Fruit fly (Drosophila melanogaster) Kc167 (cell line): ENCODE measurements around the gene Fibp.

Experiments
- Myc ChIP-seq: fragments of >200 bp; optimal IDR thresholded peaks from 2 replicates; lab custom pipeline; 2017; ENCODE audit warnings: missing external identifiers
- Sin3A ChIP-seq: fragments of >200 bp; optimal IDR thresholded peaks from 2 replicates; lab custom pipeline; 2018; ENCODE audit warnings: missing external identifiers
- h ChIP-seq: fragments of >200 bp; optimal IDR thresholded peaks from 3 replicates; lab custom pipeline; 2018; ENCODE audit warnings: missing external identifiers
- insv ChIP-seq: fragments of >200 bp; optimal IDR thresholded peaks from 3 replicates; lab custom pipeline; 2018; ENCODE audit warnings: missing external identifiers
- psq ChIP-seq: fragments of >200 bp; optimal IDR thresholded peaks from 2 replicates; lab custom pipeline; 2017; ENCODE audit warnings: missing external identifiers
- ttk ChIP-seq: sonication (Bioruptor generic); optimal IDR thresholded peaks from 2 replicates; lab custom pipeline; 2017; ENCODE audit warnings: missing external identifiers

Gene Fibp

DNA sequence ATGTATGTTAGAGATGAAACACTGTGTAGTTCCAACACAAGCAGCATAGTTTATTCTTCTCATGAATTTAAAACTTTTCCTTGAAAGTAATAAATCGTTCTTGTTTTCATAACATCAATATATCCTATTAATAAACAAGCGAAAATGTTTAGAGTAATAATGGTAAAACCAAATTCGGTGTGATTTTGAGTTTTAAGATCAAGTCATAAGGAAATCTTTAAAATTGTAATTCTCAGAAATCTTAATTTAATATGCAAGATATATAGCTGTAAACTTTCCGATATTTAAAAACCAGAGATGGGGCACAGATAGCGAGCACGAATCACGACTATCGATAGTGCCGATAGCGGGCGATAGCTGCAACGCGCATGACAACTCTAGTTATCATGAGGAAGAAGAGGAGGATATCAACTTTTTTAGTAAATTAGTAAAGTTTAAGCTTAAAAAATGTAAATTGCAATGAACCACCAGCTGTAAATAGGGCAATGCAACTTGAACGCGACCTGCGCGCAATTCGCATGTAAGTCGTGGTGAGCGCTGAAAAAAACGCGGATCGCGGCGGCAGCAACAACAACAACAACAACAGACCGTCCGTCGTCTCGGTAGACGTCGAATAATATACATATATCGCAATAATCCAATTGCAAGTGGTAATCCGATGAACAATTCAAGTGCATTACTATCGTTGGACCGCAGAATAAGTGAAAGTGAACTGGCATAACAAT, at the start of gene Fibp, which contains the start of gene Deaf1:
TSS of gene Fibp (minus strand) at position 161 of the 725 bp plus-strand sequence.
TSS of gene Deaf1 (plus strand) at position 368 of the 725 bp plus-strand sequence.
- TF ChIP-seq Myc (lab: Kevin White, UChicago) (no peak), insv (lab: Kevin White, UChicago) (no peak), h (lab: Kevin White, UChicago) (no peak), Sin3A (lab: Kevin White, UChicago) (no peak), psq (no peak), ttk (lab: Kevin White, UChicago) (no peak)

DNA sequence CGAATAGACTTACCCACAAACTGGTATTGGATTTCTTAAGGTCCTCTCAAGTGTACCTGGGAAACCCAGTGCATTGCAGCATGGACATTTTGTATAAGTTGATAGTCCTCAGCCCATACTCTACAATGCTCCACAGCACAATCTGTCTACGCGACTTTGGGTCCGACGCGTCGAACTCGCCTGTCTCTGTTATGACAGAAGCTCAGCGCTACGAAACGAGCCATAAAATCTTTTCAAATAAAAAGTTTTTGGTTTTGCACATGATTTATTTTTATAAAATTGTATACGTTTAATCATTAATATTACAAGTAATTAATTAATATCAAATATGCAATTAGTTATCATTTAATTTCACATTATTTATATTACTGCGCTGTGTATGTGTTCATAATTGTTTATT, 49.5 kb upstream of the Fibp start:
- TF ChIP-seq insv (lab: Kevin White, UChicago), result no peak
- TF ChIP-seq h (lab: Kevin White, UChicago), result no peak
- no peak for TF ChIP-seq ttk (lab: Kevin White, UChicago)

DNA sequence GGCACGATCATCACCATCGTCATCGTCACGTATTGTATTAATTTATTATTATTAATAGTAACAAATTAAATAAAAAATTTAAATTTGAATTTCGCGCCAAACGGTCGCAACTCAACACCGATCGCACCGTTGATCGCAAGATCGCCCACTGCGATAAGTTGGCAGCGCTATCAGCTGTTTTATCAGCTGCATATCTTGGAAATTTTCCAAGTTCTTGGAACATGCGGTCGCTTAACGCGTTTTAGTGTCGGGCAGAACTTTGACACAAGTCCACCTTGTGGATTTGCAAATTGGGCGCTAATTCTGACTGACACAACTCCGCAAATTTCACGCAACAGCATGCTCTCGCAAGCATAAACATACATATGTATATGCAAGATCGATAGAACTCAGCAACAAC, 43.4 kb upstream of the Fibp start:
- TF ChIP-seq Sin3A (lab: Kevin White, UChicago), result no peak
- TF ChIP-seq insv (lab: Kevin White, UChicago), result no peak
- TF ChIP-seq h (lab: Kevin White, UChicago), result no peak
- TF ChIP-seq psq, result no peak
- TF ChIP-seq ttk (lab: Kevin White, UChicago), result no peak

DNA sequence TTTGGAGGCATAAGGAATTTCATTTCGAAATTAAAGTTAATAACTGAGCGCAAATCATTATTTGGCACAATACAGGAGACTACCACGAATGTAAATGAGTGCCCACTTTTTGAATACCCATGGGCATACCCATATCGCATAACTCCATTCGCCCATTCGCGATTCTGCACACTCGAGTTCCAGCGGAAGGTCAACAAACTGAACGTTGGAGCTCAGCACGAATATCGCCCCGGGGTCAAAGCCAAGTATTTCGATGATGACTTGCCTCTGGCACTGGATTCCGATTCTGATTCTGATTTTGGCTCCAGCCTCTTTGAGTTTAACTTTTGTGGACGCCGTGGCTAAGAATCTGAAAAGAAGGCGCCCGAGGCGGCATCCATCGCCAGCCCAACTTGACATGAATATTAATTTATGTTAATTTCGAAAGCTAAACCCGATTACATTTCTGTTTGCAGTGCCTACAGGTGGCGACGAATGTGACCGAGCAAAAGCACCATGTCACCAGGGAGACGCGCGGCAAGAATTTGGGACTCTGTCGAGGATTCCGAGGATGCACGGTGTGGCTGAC, 40.2 kb upstream of the Fibp start:
- TF ChIP-seq insv (lab: Kevin White, UChicago) (no peak), Myc (lab: Kevin White, UChicago) (no peak), ttk (lab: Kevin White, UChicago) (no peak), Sin3A (lab: Kevin White, UChicago) (no peak), psq (no peak), h (lab: Kevin White, UChicago) (no peak)

DNA sequence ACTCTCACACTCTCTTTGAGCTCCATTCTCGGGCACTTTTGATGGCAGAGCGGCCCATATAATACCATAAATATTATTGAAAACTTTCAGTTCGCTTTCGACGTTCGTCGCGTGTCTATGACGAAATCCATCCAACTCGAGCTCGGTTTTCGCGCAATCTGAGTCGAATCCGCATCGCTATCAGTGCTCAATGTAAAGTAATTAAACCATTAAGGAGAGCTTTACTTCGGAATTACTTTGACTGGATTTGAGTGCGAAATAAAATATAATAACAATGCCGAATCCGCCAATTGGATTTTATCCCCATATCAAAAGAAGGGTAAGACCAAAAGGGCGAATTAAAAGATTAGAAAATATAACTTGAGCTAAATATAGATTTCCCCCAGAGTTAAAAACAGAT, 30.3 kb upstream of the Fibp start:
- TF ChIP-seq Sin3A (lab: Kevin White, UChicago) (no peak), ttk (lab: Kevin White, UChicago) (no peak), insv (lab: Kevin White, UChicago) (no peak), Myc (lab: Kevin White, UChicago) (no peak), h (lab: Kevin White, UChicago) (no peak), psq (no peak)

DNA sequence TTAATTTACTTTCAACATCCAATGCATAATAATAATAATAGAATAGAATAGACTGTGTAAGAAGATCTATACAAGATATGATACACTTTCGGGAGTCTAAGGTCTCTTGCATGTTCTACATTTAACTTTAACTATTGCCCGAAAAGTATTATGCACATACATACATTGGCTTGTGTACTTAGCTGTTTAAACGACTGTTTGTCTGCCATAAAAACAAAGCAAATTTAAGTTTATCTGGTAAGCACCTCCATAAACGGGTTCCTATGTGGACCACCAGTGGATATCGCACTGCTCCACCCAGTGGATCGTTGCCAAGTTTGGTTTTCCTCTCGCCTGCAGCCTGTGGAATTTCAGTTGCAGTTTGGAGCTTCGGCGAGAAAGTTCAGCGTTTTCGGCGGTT, 29.2 kb upstream of the Fibp start:
- TF ChIP-seq ttk (lab: Kevin White, UChicago), result no peak

DNA sequence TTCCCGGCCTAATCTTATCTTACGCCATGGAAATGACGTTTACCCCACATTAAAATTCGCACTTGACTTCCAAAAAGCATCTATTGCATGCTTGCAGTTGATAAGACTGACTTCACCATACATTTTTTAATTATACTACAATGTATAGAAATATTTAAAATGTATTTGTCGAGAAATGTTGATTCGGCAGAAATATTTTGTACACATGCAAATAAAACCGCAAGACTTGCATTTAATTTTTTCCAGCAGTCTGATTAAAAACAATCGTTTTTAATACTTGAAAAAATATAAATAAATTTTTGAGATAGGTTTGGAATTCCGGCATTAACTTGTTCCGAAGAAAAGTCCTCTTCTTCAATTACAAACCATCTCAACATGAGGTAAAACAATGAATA, 28.1 kb upstream of the Fibp start:
- no peak for TF ChIP-seq insv (lab: Kevin White, UChicago)
- no peak for TF ChIP-seq ttk (lab: Kevin White, UChicago)
- TF ChIP-seq h (lab: Kevin White, UChicago), result no peak
- TF ChIP-seq Sin3A (lab: Kevin White, UChicago), result no peak
- no peak for TF ChIP-seq psq
- no peak for TF ChIP-seq Myc (lab: Kevin White, UChicago)

DNA sequence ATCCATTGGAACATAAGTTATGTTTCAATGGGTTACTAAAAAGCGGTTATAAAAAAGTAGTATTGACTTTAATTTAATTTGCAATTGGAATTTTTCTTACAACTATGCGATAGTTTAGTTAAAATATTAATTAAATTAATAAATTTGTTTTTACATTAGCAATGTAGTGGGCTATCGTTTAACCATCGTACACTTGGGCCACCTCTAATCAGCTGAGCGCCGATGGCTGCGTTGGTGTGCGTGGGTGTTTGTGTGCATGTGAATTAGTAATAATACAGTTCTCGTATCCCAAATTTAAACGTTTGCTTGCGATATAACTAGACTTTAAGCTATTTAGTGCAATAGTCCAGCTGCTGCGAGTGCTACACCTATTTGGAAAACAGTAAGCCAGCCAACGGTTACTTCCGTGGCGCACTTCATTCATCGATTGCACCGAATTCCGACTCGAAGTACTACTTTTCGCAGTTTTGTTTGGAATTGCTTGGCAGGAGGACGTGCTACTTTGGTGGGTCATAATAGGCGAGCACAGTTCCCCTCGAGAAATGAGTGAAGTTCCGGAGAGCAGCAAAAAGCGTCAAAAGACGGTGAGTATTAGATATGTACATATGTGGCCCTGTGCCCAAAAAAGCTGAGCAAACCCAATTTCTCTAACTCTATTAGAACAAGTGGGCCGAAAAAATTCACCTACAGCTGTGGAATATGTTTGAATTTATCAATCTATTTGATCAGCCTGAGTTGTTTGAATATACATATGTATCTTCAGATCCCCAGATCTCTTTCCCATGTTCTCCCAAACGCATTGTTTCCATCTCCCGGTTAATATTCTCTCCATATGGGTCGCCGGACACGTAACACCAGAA, 27.5 kb upstream of the Fibp start, which contains the start of gene Papss:
TSS of gene Papss (plus strand) at position 247 of the 860 bp plus-strand sequence.
- TF ChIP-seq Sin3A (lab: Kevin White, UChicago) (no peak), Myc (lab: Kevin White, UChicago) (no peak), insv (lab: Kevin White, UChicago) (no peak), h (lab: Kevin White, UChicago) (no peak), psq (no peak), ttk (lab: Kevin White, UChicago) (no peak)

DNA sequence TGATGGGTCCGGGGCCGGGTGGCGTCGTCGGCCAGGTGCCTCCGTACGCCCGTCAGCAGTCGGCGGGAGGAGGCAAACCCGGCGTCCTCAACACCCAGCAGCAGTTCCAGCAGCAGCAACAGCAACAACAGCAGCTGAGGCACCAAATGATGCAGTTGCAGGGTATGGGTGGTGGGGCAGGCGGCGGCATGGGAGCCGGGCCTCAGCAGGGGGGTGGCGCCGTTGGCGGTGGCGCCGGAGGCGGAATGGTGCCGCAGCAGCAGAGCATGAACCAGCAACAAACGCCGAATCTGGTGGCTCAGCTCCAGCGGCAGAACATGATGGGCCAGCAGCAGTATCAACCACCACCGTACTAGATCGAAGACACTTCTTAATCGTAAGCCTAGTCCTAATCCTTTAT, 26.7 kb upstream of the Fibp start:
- TF ChIP-seq h (lab: Kevin White, UChicago) (no peak), Myc (lab: Kevin White, UChicago) (no peak), ttk (lab: Kevin White, UChicago) (no peak), insv (lab: Kevin White, UChicago) (no peak), Sin3A (lab: Kevin White, UChicago) (no peak), psq (no peak)

DNA sequence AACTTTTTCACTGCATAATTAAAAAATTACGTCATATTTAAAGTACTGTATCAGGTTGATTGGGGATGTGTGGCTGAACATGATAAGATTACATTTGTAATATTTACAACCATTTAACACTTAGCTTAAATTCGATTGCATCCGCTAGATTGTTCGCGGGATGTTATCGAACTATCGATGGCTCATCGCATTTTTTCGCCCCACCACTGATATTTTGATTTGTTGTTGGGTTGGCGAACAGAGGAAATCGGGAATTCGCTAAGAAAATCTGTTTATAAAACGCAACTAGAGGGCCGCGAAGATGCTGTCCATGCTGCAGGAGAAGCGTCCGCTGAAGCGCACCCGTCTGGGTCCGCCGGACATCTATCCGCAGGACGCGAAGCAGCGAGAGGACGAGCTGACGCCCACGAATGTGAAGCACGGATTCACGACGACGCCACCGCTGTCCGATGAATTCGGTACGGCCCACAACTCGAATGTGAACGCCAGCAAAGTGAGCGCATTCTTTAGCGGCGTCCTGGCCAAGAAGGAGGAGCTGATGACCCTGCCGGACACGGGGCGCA, 18.7 kb upstream of the Fibp start, which contains the start of gene kto:
TSS of gene kto (plus strand) at position 240 of the 563 bp plus-strand sequence.
- TF ChIP-seq Sin3A (lab: Kevin White, UChicago) (no peak), h (lab: Kevin White, UChicago) (no peak), ttk (lab: Kevin White, UChicago) (no peak), insv (lab: Kevin White, UChicago) (no peak), psq (no peak), Myc (lab: Kevin White, UChicago) (no peak)

DNA sequence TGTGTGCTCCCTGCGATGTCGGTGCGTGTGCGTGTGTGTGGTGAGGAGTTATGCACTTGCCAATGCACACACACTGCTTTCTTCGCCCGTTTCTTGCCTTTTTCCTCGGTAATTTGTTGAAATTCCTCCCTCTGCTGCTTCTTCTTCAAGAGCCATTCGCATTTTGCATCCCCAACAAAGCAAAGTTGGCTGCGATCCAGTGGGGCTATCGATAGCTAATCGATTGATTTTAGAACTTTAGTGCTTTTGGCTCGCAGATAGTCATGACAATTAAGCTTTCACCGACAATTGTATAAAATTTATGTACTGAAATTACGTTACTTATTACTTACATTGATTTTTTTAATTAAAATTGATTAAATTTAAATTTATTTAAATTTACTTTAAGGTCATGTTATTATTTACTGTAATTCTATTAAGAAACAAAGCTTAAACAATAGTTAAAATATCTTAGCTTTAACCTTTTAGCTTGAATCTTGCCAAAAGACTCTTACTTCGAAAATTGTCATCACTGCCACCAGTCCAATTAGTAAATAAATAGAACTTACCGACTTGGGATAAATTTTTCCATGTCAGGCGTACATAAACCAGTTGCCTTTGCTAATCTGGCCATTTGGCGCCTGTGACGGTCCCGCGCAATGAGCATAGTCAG, 16.5 kb upstream of the Fibp start, which contains the start of the genes trc and CG32221:
TSS of gene trc (minus strand) at position 162 of the 652 bp plus-strand sequence.
TSS of gene CG32221 (plus strand) at position 528 of the 652 bp plus-strand sequence.
- TF ChIP-seq insv (lab: Kevin White, UChicago) (no peak), h (lab: Kevin White, UChicago) (no peak), Sin3A (lab: Kevin White, UChicago) (no peak), Myc (lab: Kevin White, UChicago) (no peak), ttk (lab: Kevin White, UChicago) (no peak), psq (no peak)
